Fruit fly (Drosophila melanogaster) whole organism, adult: ENCODE data around the gene ckd.

ENCODE experiments used
- CG11617 ChIP-seq: fragments of 200-800 bp; sonication (Bioruptor generic); optimal IDR thresholded peaks from 2 replicates; lab custom pipeline; 2017; ENCODE audit warnings: mild to moderate bottlenecking, missing biosample characterization, missing genetic modification reagents, missing genetic modification characterization
- CG12768 ChIP-seq: fragments of 200-800 bp; sonication (Bioruptor generic); optimal IDR thresholded peaks from 2 replicates; lab custom pipeline; 2017; ENCODE audit warnings: missing biosample characterization, missing genetic modification characterization, mild to moderate bottlenecking, moderate library complexity, missing genetic modification reagents
- CG14711 ChIP-seq: fragments of 200-800 bp; sonication (Bioruptor generic); optimal IDR thresholded peaks from 2 replicates; lab custom pipeline; 2018; ENCODE audit warnings: missing biosample characterization, mild to moderate bottlenecking, missing genetic modification characterization, moderate library complexity
- CG1620 ChIP-seq: fragments of 200-800 bp; sonication (Bioruptor generic); optimal IDR thresholded peaks from 2 replicates; lab custom pipeline; 2016; ENCODE audit warnings: missing biosample characterization, missing genetic modification characterization
- CG33017 ChIP-seq: fragments of 200-800 bp; sonication (Bioruptor generic); optimal IDR thresholded peaks from 2 replicates; lab custom pipeline; 2018; ENCODE audit warnings: missing biosample characterization, mild to moderate bottlenecking, missing genetic modification characterization, moderate library complexity
- CG5204 ChIP-seq: fragments of 200-800 bp; sonication (Bioruptor generic); optimal IDR thresholded peaks from 2 replicates; lab custom pipeline; 2016; ENCODE audit warnings: missing biosample characterization, missing genetic modification characterization
- CG7045 ChIP-seq: fragments of 200-800 bp; sonication (Bioruptor generic); optimal IDR thresholded peaks from 2 replicates; lab custom pipeline; 2017; ENCODE audit warnings: missing biosample characterization, mild to moderate bottlenecking, missing genetic modification characterization
- CG7101 ChIP-seq: fragments of 200-800 bp; sonication (Bioruptor generic); optimal IDR thresholded peaks from 2 replicates; lab custom pipeline; 2018; ENCODE audit warnings: missing biosample characterization, mild to moderate bottlenecking, missing genetic modification characterization, moderate library complexity
- Clk ChIP-seq: fragments of 200-800 bp; sonication (Bioruptor generic); optimal IDR thresholded peaks from 2 replicates; lab custom pipeline; 2017; ENCODE audit warnings: missing biosample characterization, missing genetic modification characterization
- Crg-1 ChIP-seq: fragments of 200-800 bp; sonication (Bioruptor generic); optimal IDR thresholded peaks from 2 replicates; lab custom pipeline; 2016; ENCODE audit warnings: missing biosample characterization, missing genetic modification characterization
- Hr96 ChIP-seq: fragments of 200-800 bp; sonication (Bioruptor generic); optimal IDR thresholded peaks from 2 replicates; lab custom pipeline; 2016; ENCODE audit warnings: missing biosample characterization, missing genetic modification characterization
- Mnt ChIP-seq: fragments of 200-800 bp; sonication (Bioruptor generic); optimal IDR thresholded peaks from 2 replicates; lab custom pipeline; 2016; ENCODE audit warnings: missing biosample characterization, mild to moderate bottlenecking, missing genetic modification characterization
- bab1 ChIP-seq: fragments of 200-800 bp; sonication (Bioruptor generic); optimal IDR thresholded peaks from 3 replicates; lab custom pipeline; 2019; ENCODE audit warnings: missing biosample characterization, mild to moderate bottlenecking, missing genetic modification characterization, moderate library complexity
- cic ChIP-seq: fragments of 200-800 bp; sonication (Bioruptor generic); optimal IDR thresholded peaks from 2 replicates; lab custom pipeline; 2017; ENCODE audit warnings: missing biosample characterization, mild to moderate bottlenecking, missing genetic modification characterization, moderate library complexity
- cnc ChIP-seq, 2 experiments: fragments of >200 bp; optimal IDR thresholded peaks; 2 replicates each; lab custom pipeline; 2017
- kay ChIP-seq: fragments of 200-800 bp; sonication (Bioruptor generic); peaks from one replicate; lab custom pipeline; 2016; ENCODE audit warnings: missing biosample characterization, missing genetic modification characterization, borderline replicate concordance
- ovo ChIP-seq: fragments of 200-800 bp; sonication (Bioruptor generic); optimal IDR thresholded peaks from 2 replicates; lab custom pipeline; 2016; ENCODE audit warnings: missing biosample characterization, missing genetic modification characterization
- pad ChIP-seq: fragments of 200-800 bp; sonication (Bioruptor generic); optimal IDR thresholded peaks from 3 replicates; lab custom pipeline; 2017; ENCODE audit warnings: missing biosample characterization, missing genetic modification characterization, mild to moderate bottlenecking, moderate library complexity, missing genetic modification reagents
- tj ChIP-seq: fragments of 200-800 bp; sonication (Bioruptor generic); optimal IDR thresholded peaks from 3 replicates; lab custom pipeline; 2017; ENCODE audit warnings: missing biosample characterization, mild to moderate bottlenecking, missing genetic modification characterization, moderate library complexity
- toe ChIP-seq: fragments of 200-800 bp; sonication (Bioruptor generic); optimal IDR thresholded peaks from 2 replicates; lab custom pipeline; 2016; ENCODE audit warnings: missing biosample characterization, missing genetic modification characterization

The ckd gene

dm6 chr3L:3251659-3252490, 5.8 kb upstream of the ckd start:
- TF ChIP-seq CG12768 (GFP tag; lab: Kevin White, UChicago) = no peak
- peak; percentile 1 for TF ChIP-seq kay
- no peak for TF ChIP-seq CG11617 (GFP tag; lab: Kevin White, UChicago)

- TF ChIP-seq kay = no peak
- no peak for TF ChIP-seq Mnt (GFP tag; lab: Kevin White, UChicago)
- no peak for TF ChIP-seq Crg-1
- TF ChIP-seq CG14711 (tag; lab: Kevin White, UChicago) = no peak
- no peak for TF ChIP-seq cic (GFP tag; lab: Kevin White, UChicago)
- no peak for TF ChIP-seq cnc (optimal IDR thresholded peaks at IDR 0.05; lab: Kevin White, UChicago)
- no peak for TF ChIP-seq ovo (GFP tag; lab: Kevin White, UChicago)
- no peak for TF ChIP-seq pad (GFP tag; lab: Kevin White, UChicago)
- no peak for TF ChIP-seq CG11617 (GFP tag; lab: Kevin White, UChicago)
- no peak for TF ChIP-seq tj (GFP tag; lab: Kevin White, UChicago)
- TF ChIP-seq CG12768 (GFP tag; lab: Kevin White, UChicago) = no peak
- no peak for TF ChIP-seq CG1620 (GFP tag; lab: Kevin White, UChicago)
- TF ChIP-seq Hr96 (GFP tag; lab: Kevin White, UChicago) = no peak
- TF ChIP-seq toe = no peak
- TF ChIP-seq CG5204 = no peak
- TF ChIP-seq CG33017 = no peak
- no peak for TF ChIP-seq bab1
- no peak for TF ChIP-seq CG7101
- TF ChIP-seq Clk (GFP tag; lab: Kevin White, UChicago) = no peak
- no peak for TF ChIP-seq CG7045 (GFP tag; lab: Kevin White, UChicago)
Observed at dm6 chr3L:3252884-3253283, 4.8 kb upstream of the ckd start.

dm6 chr3L:3253631-3254030, 4.0 kb upstream of the ckd start:
- TF ChIP-seq cic (GFP tag; lab: Kevin White, UChicago) (no peak), CG12768 (GFP tag; lab: Kevin White, UChicago) (no peak), toe (no peak), CG5204 (no peak), ovo (GFP tag; lab: Kevin White, UChicago) (no peak), cnc (optimal IDR thresholded peaks at IDR 0.05; lab: Kevin White, UChicago) (no peak), pad (GFP tag; lab: Kevin White, UChicago) (no peak), Crg-1 (no peak), CG14711 (tag; lab: Kevin White, UChicago) (no peak), bab1 (no peak), tj (GFP tag; lab: Kevin White, UChicago) (no peak), CG1620 (GFP tag; lab: Kevin White, UChicago) (no peak), CG33017 (no peak), Clk (GFP tag; lab: Kevin White, UChicago) (no peak)

- TF ChIP-seq cnc (optimal IDR thresholded peaks at IDR 0.05; lab: Kevin White, UChicago) (no peak), kay (no peak), CG1620 (GFP tag; lab: Kevin White, UChicago) (no peak), Mnt (GFP tag; lab: Kevin White, UChicago) (no peak), ovo (GFP tag; lab: Kevin White, UChicago) (no peak), CG14711 (tag; lab: Kevin White, UChicago) (no peak), CG5204 (no peak), Hr96 (GFP tag; lab: Kevin White, UChicago) (no peak), cic (GFP tag; lab: Kevin White, UChicago) (no peak)
Observed at dm6 chr3L:3259703-3260102, 2.0 kb downstream of the ckd start.

dm6 chr3L:3261642-3262041, 4.0 kb downstream of the ckd start:
- no peak for TF ChIP-seq cic (GFP tag; lab: Kevin White, UChicago)
- TF ChIP-seq ovo (GFP tag; lab: Kevin White, UChicago) = no peak
- TF ChIP-seq CG12768 (GFP tag; lab: Kevin White, UChicago) = no peak
- TF ChIP-seq Crg-1 = no peak
- TF ChIP-seq cnc (optimal IDR thresholded peaks at IDR 0.05; lab: Kevin White, UChicago) = no peak
- TF ChIP-seq CG5204 = no peak

dm6 chr3L:3266306-3266705, 8.6 kb downstream of the ckd start:
- TF ChIP-seq Crg-1 (no peak), Mnt (GFP tag; lab: Kevin White, UChicago) (no peak), cic (GFP tag; lab: Kevin White, UChicago) (no peak), toe (no peak), Hr96 (GFP tag; lab: Kevin White, UChicago) (no peak), CG12768 (GFP tag; lab: Kevin White, UChicago) (no peak), kay (no peak), pad (GFP tag; lab: Kevin White, UChicago) (no peak), Clk (GFP tag; lab: Kevin White, UChicago) (no peak), CG33017 (no peak), ovo (GFP tag; lab: Kevin White, UChicago) (no peak), CG5204 (no peak), CG11617 (GFP tag; lab: Kevin White, UChicago) (no peak), CG1620 (GFP tag; lab: Kevin White, UChicago) (no peak)

- TF ChIP-seq pad (GFP tag; lab: Kevin White, UChicago) (no peak), CG14711 (tag; lab: Kevin White, UChicago) (no peak), tj (GFP tag; lab: Kevin White, UChicago) (no peak), CG7101 (no peak)
Observed at dm6 chr3L:3268161-3268560, 10.5 kb downstream of the ckd start, which contains the start of gene CG34265. Gene CG34265 (plus strand): TSS chr3L:3268461.
